Fruit fly (Drosophila melanogaster) whole organism, adult: ENCODE data around the gene CG13476.

Experiments used
- CG11617 ChIP-seq: fragments of 200-800 bp; sonication (Bioruptor generic); optimal IDR thresholded peaks from 2 replicates; lab custom pipeline; 2017; ENCODE audit warnings: mild to moderate bottlenecking, missing biosample characterization, missing genetic modification reagents, missing genetic modification characterization
- CG12768 ChIP-seq: fragments of 200-800 bp; sonication (Bioruptor generic); optimal IDR thresholded peaks from 2 replicates; lab custom pipeline; 2017; ENCODE audit warnings: missing biosample characterization, missing genetic modification characterization, mild to moderate bottlenecking, moderate library complexity, missing genetic modification reagents
- CG14711 ChIP-seq: fragments of 200-800 bp; sonication (Bioruptor generic); optimal IDR thresholded peaks from 2 replicates; lab custom pipeline; 2018; ENCODE audit warnings: missing biosample characterization, mild to moderate bottlenecking, missing genetic modification characterization, moderate library complexity
- CG1620 ChIP-seq: fragments of 200-800 bp; sonication (Bioruptor generic); optimal IDR thresholded peaks from 2 replicates; lab custom pipeline; 2016; ENCODE audit warnings: missing biosample characterization, missing genetic modification characterization
- CG33017 ChIP-seq: fragments of 200-800 bp; sonication (Bioruptor generic); optimal IDR thresholded peaks from 2 replicates; lab custom pipeline; 2018; ENCODE audit warnings: missing biosample characterization, mild to moderate bottlenecking, missing genetic modification characterization, moderate library complexity
- CG5204 ChIP-seq: fragments of 200-800 bp; sonication (Bioruptor generic); optimal IDR thresholded peaks from 2 replicates; lab custom pipeline; 2016; ENCODE audit warnings: missing biosample characterization, missing genetic modification characterization
- CG7045 ChIP-seq: fragments of 200-800 bp; sonication (Bioruptor generic); optimal IDR thresholded peaks from 2 replicates; lab custom pipeline; 2017; ENCODE audit warnings: missing biosample characterization, mild to moderate bottlenecking, missing genetic modification characterization
- CG7101 ChIP-seq: fragments of 200-800 bp; sonication (Bioruptor generic); optimal IDR thresholded peaks from 2 replicates; lab custom pipeline; 2018; ENCODE audit warnings: missing biosample characterization, mild to moderate bottlenecking, missing genetic modification characterization, moderate library complexity
- Clk ChIP-seq: fragments of 200-800 bp; sonication (Bioruptor generic); optimal IDR thresholded peaks from 2 replicates; lab custom pipeline; 2017; ENCODE audit warnings: missing biosample characterization, missing genetic modification characterization
- Crg-1 ChIP-seq: fragments of 200-800 bp; sonication (Bioruptor generic); optimal IDR thresholded peaks from 2 replicates; lab custom pipeline; 2016; ENCODE audit warnings: missing biosample characterization, missing genetic modification characterization
- Hr96 ChIP-seq: fragments of 200-800 bp; sonication (Bioruptor generic); optimal IDR thresholded peaks from 2 replicates; lab custom pipeline; 2016; ENCODE audit warnings: missing biosample characterization, missing genetic modification characterization
- Mnt ChIP-seq: fragments of 200-800 bp; sonication (Bioruptor generic); optimal IDR thresholded peaks from 2 replicates; lab custom pipeline; 2016; ENCODE audit warnings: missing biosample characterization, mild to moderate bottlenecking, missing genetic modification characterization
- bab1 ChIP-seq: fragments of 200-800 bp; sonication (Bioruptor generic); optimal IDR thresholded peaks from 3 replicates; lab custom pipeline; 2019; ENCODE audit warnings: missing biosample characterization, mild to moderate bottlenecking, missing genetic modification characterization, moderate library complexity
- cic ChIP-seq: fragments of 200-800 bp; sonication (Bioruptor generic); optimal IDR thresholded peaks from 2 replicates; lab custom pipeline; 2017; ENCODE audit warnings: missing biosample characterization, mild to moderate bottlenecking, missing genetic modification characterization, moderate library complexity
- cnc ChIP-seq, 2 experiments: fragments of >200 bp; optimal IDR thresholded peaks; 2 replicates each; lab custom pipeline; 2017
- kay ChIP-seq: fragments of 200-800 bp; sonication (Bioruptor generic); peaks from one replicate; lab custom pipeline; 2016; ENCODE audit warnings: missing biosample characterization, missing genetic modification characterization, borderline replicate concordance
- ovo ChIP-seq: fragments of 200-800 bp; sonication (Bioruptor generic); optimal IDR thresholded peaks from 2 replicates; lab custom pipeline; 2016; ENCODE audit warnings: missing biosample characterization, missing genetic modification characterization
- pad ChIP-seq: fragments of 200-800 bp; sonication (Bioruptor generic); optimal IDR thresholded peaks from 3 replicates; lab custom pipeline; 2017; ENCODE audit warnings: missing biosample characterization, missing genetic modification characterization, mild to moderate bottlenecking, moderate library complexity, missing genetic modification reagents
- tj ChIP-seq: fragments of 200-800 bp; sonication (Bioruptor generic); optimal IDR thresholded peaks from 3 replicates; lab custom pipeline; 2017; ENCODE audit warnings: missing biosample characterization, mild to moderate bottlenecking, missing genetic modification characterization, moderate library complexity
- toe ChIP-seq: fragments of 200-800 bp; sonication (Bioruptor generic); optimal IDR thresholded peaks from 2 replicates; lab custom pipeline; 2016; ENCODE audit warnings: missing biosample characterization, missing genetic modification characterization

The CG13476 gene

DNA sequence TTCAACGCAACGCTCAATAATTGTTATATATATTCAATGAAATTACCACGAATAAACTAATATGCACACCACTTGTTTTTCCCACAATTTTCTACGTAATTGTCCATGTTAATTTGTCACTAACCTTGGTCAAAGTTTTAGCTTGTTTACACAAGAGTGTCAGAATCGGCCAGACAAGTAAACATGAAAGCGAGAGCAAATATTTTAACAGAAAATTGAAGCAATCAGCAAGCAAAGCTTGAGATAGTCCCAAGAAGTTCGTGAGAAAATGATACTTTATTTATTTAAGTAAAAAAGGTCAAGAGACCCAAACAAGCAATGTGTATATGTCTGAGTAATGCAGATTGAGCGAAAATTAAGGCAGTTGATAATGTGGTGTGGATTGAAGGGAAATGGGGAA, 2.8 kb downstream of the CG13476 start:
- TF ChIP-seq CG14711 (tag; lab: Kevin White, UChicago) (peak; percentile 40), cnc (optimal IDR thresholded peaks at IDR 0.05; lab: Kevin White, UChicago) (no peak), tj (GFP tag; lab: Kevin White, UChicago) (no peak), CG7045 (GFP tag; lab: Kevin White, UChicago) (peak; percentile 47), CG33017 (tag; lab: Kevin White, UChicago) (peak; percentile 44), bab1 (GFP tag; lab: Kevin White, UChicago) (no peak), kay (GFP tag; lab: Kevin White, UChicago) (peak; percentile 75), toe (GFP tag; lab: Kevin White, UChicago) (peak; percentile 2), pad (peak; percentile 10), cic (GFP tag; lab: Kevin White, UChicago) (no peak), CG11617 (no peak), Hr96 (GFP tag; lab: Kevin White, UChicago) (peak; percentile 29), CG12768 (GFP tag; lab: Kevin White, UChicago) (no peak), CG1620 (GFP tag; lab: Kevin White, UChicago) (peak; percentile 53), Mnt (GFP tag; lab: Kevin White, UChicago) (no peak), CG5204 (GFP tag; lab: Kevin White, UChicago) (no peak), CG7101 (peak; percentile 50), Clk (GFP tag; lab: Kevin White, UChicago) (no peak), ovo (GFP tag; lab: Kevin White, UChicago) (peak; percentile 54), Crg-1 (GFP tag; lab: Kevin White, UChicago) (peak; percentile 57)

dm6 chr3L:14712799-14713198, 7.5 kb downstream of the CG13476 start:
- TF ChIP-seq Crg-1 (GFP tag; lab: Kevin White, UChicago), result no peak
- TF ChIP-seq cnc (optimal IDR thresholded peaks at IDR 0.05; lab: Kevin White, UChicago), result no peak
- TF ChIP-seq Mnt (GFP tag; lab: Kevin White, UChicago), result no peak
- TF ChIP-seq cic (GFP tag; lab: Kevin White, UChicago), result peak; percentile 56
- no peak for TF ChIP-seq CG5204 (GFP tag; lab: Kevin White, UChicago)
- TF ChIP-seq CG7101, result no peak
- no peak for TF ChIP-seq bab1 (GFP tag; lab: Kevin White, UChicago)
- TF ChIP-seq CG12768 (GFP tag; lab: Kevin White, UChicago), result no peak
- no peak for TF ChIP-seq Hr96 (GFP tag; lab: Kevin White, UChicago)
- TF ChIP-seq toe (GFP tag; lab: Kevin White, UChicago), result no peak
- TF ChIP-seq tj (GFP tag; lab: Kevin White, UChicago), result no peak
- TF ChIP-seq ovo (GFP tag; lab: Kevin White, UChicago), result no peak
- no peak for TF ChIP-seq pad
- TF ChIP-seq kay (GFP tag; lab: Kevin White, UChicago), result peak; percentile 84
- TF ChIP-seq CG14711 (tag; lab: Kevin White, UChicago), result no peak
- no peak for TF ChIP-seq CG1620 (GFP tag; lab: Kevin White, UChicago)
- peak; percentile 18 for TF ChIP-seq CG7045 (GFP tag; lab: Kevin White, UChicago)
- peak; percentile 35 for TF ChIP-seq CG33017 (tag; lab: Kevin White, UChicago)
- no peak for TF ChIP-seq Clk (GFP tag; lab: Kevin White, UChicago)
- TF ChIP-seq CG11617, result no peak

dm6 chr3L:14728460-14728859, 23.2 kb downstream of the CG13476 start, which contains the start of gene CG13473:
CG13473 (plus strand) TSS chr3L:14728760.
- no peak for TF ChIP-seq CG12768 (GFP tag; lab: Kevin White, UChicago)
- TF ChIP-seq bab1 (GFP tag; lab: Kevin White, UChicago), result no peak
- TF ChIP-seq tj (GFP tag; lab: Kevin White, UChicago), result no peak
- no peak for TF ChIP-seq Hr96 (GFP tag; lab: Kevin White, UChicago)
- TF ChIP-seq CG14711 (tag; lab: Kevin White, UChicago), result no peak

dm6 chr3L:14731790-14732189, 26.5 kb downstream of the CG13476 start:
- TF ChIP-seq CG14711 (tag; lab: Kevin White, UChicago) (no peak), CG1620 (GFP tag; lab: Kevin White, UChicago) (no peak), toe (GFP tag; lab: Kevin White, UChicago) (no peak), cnc (optimal IDR thresholded peaks at IDR 0.05; lab: Kevin White, UChicago) (no peak)

dm6 chr3L:14733417-14733816, 28.2 kb downstream of the CG13476 start, which contains the start of gene CG13471:
CG13471 (minus strand) TSS chr3L:14733517.
- TF ChIP-seq pad (no peak), cic (GFP tag; lab: Kevin White, UChicago) (no peak), toe (GFP tag; lab: Kevin White, UChicago) (no peak), CG33017 (tag; lab: Kevin White, UChicago) (no peak), CG1620 (GFP tag; lab: Kevin White, UChicago) (no peak), CG7101 (no peak)

- TF ChIP-seq cnc (optimal IDR thresholded peaks at IDR 0.05; lab: Kevin White, UChicago), result no peak
- TF ChIP-seq CG11617, result no peak
- TF ChIP-seq pad, result no peak
- no peak for TF ChIP-seq CG14711 (tag; lab: Kevin White, UChicago)
- TF ChIP-seq Clk (GFP tag; lab: Kevin White, UChicago), result no peak
- TF ChIP-seq CG33017 (tag; lab: Kevin White, UChicago), result no peak
- TF ChIP-seq kay (GFP tag; lab: Kevin White, UChicago), result no peak
- no peak for TF ChIP-seq Crg-1 (GFP tag; lab: Kevin White, UChicago)
- TF ChIP-seq CG7101, result no peak
- no peak for TF ChIP-seq Mnt (GFP tag; lab: Kevin White, UChicago)
- TF ChIP-seq CG5204 (GFP tag; lab: Kevin White, UChicago), result no peak
- TF ChIP-seq ovo (GFP tag; lab: Kevin White, UChicago), result no peak
- no peak for TF ChIP-seq CG1620 (GFP tag; lab: Kevin White, UChicago)
- TF ChIP-seq toe (GFP tag; lab: Kevin White, UChicago), result no peak
- TF ChIP-seq Hr96 (GFP tag; lab: Kevin White, UChicago), result no peak
- no peak for TF ChIP-seq bab1 (GFP tag; lab: Kevin White, UChicago)
- no peak for TF ChIP-seq CG7045 (GFP tag; lab: Kevin White, UChicago)
- TF ChIP-seq cic (GFP tag; lab: Kevin White, UChicago), result no peak
- no peak for TF ChIP-seq CG12768 (GFP tag; lab: Kevin White, UChicago)
These were observed 37.9 kb downstream of the CG13476 start for dm6 chr3L:14743106-14743692.
